Fruit fly (Drosophila melanogaster) whole organism, embryonic: ENCODE data around the gene CG32537.

ENCODE experiments used
- BtbVII ChIP-seq: fragments of 200-800 bp; sonication (Bioruptor generic); optimal IDR thresholded peaks from 3 replicates; lab custom pipeline; 2017; ENCODE audit warnings: missing biosample characterization, mild to moderate bottlenecking, missing genetic modification characterization
- CG10366 ChIP-seq: fragments of 200-800 bp; sonication (Bioruptor generic); IDR thresholded peaks from 2 replicates; pipeline ENCODE4 v1.3.6; 2022; ENCODE audit warnings: missing biosample characterization, missing genetic modification characterization
- CG10543 ChIP-seq: fragments of 200-800 bp; sonication (Bioruptor generic); optimal IDR thresholded peaks from 3 replicates; lab custom pipeline; 2017; ENCODE audit warnings: missing biosample characterization, mild to moderate bottlenecking, missing genetic modification characterization, moderate library complexity
- CG11695 ChIP-seq: fragments of 200-800 bp; sonication (Bioruptor generic); IDR thresholded peaks from 3 replicates; pipeline ENCODE4 v1.3.6; 2022; ENCODE audit warnings: missing biosample characterization, missing genetic modification characterization
- CG12299 ChIP-seq: fragments of 200-800 bp; sonication (Bioruptor generic); optimal IDR thresholded peaks from 2 replicates; lab custom pipeline; 2018; ENCODE audit warnings: missing biosample characterization, mild to moderate bottlenecking, missing genetic modification characterization
- CG14014 ChIP-seq: fragments of 200-800 bp; sonication (Bioruptor generic); IDR thresholded peaks from 2 replicates; pipeline ENCODE4 v1.3.6; 2022; ENCODE audit warnings: missing biosample characterization, missing genetic modification characterization
- CG14050 ChIP-seq: fragments of 200-800 bp; sonication (Bioruptor generic); IDR thresholded peaks from 3 replicates; pipeline ENCODE4 v1.3.6; 2022; ENCODE audit warnings: missing biosample characterization, missing genetic modification characterization
- CG14667 ChIP-seq: fragments of 200-800 bp; sonication (Bioruptor generic); IDR thresholded peaks from 2 replicates; pipeline ENCODE4 v1.3.6; 2022; ENCODE audit warnings: missing biosample characterization, missing genetic modification characterization
- CG14710 ChIP-seq: fragments of 200-800 bp; sonication (Bioruptor generic); optimal IDR thresholded peaks from 3 replicates; lab custom pipeline; 2019; ENCODE audit warnings: missing biosample characterization, mild to moderate bottlenecking, missing genetic modification characterization, moderate library complexity
- CG15011 ChIP-seq: fragments of 200-800 bp; sonication (Bioruptor generic); optimal IDR thresholded peaks from 3 replicates; lab custom pipeline; 2018; ENCODE audit warnings: missing biosample characterization, mild to moderate bottlenecking, missing genetic modification characterization
- CG18764 ChIP-seq: fragments of 200-800 bp; sonication (Bioruptor generic); optimal IDR thresholded peaks from 3 replicates; lab custom pipeline; 2016; ENCODE audit warnings: missing biosample characterization, missing genetic modification characterization
- CG32767 ChIP-seq: fragments of 200-800 bp; sonication (Bioruptor generic); IDR thresholded peaks from 2 replicates; pipeline ENCODE4 v1.3.6; 2022; ENCODE audit warnings: missing biosample characterization, missing genetic modification characterization
- CG33213 ChIP-seq: fragments of 200-800 bp; sonication (Bioruptor generic); optimal IDR thresholded peaks from 3 replicates; lab custom pipeline; 2016; ENCODE audit warnings: missing biosample characterization, missing genetic modification characterization
- CG3407 ChIP-seq: fragments of 200-800 bp; sonication (Bioruptor generic); optimal IDR thresholded peaks from 2 replicates; lab custom pipeline; 2018; ENCODE audit warnings: missing biosample characterization, mild to moderate bottlenecking, missing genetic modification characterization
- CG34224 ChIP-seq: fragments of 200-800 bp; sonication (Bioruptor generic); IDR thresholded peaks from 3 replicates; pipeline ENCODE4 v1.3.6; 2022; ENCODE audit warnings: missing biosample characterization, missing genetic modification characterization; ENCODE audit not compliant: partially characterized antibody
- CG4360 ChIP-seq: fragments of 200-800 bp; sonication (Bioruptor generic); IDR thresholded peaks from 2 replicates; pipeline ENCODE4 v1.3.6; 2022; ENCODE audit warnings: missing biosample characterization, missing genetic modification characterization
- CG43689 ChIP-seq: fragments of 200-800 bp; sonication (Bioruptor generic); IDR thresholded peaks from 2 replicates; pipeline ENCODE4 v1.3.6; 2022; ENCODE audit warnings: missing biosample characterization, missing genetic modification characterization
- CG4424 ChIP-seq: fragments of 200-800 bp; sonication (Bioruptor generic); optimal IDR thresholded peaks from 3 replicates; lab custom pipeline; 2016; ENCODE audit warnings: missing biosample characterization, missing genetic modification characterization
- CG4707 ChIP-seq: fragments of 200-800 bp; sonication (Bioruptor generic); optimal IDR thresholded peaks from 2 replicates; lab custom pipeline; 2018; ENCODE audit warnings: missing biosample characterization, mild to moderate bottlenecking, missing genetic modification characterization, moderate library complexity
- CG7271 ChIP-seq: fragments of 200-800 bp; sonication (Bioruptor generic); optimal IDR thresholded peaks from 2 replicates; lab custom pipeline; 2018; ENCODE audit warnings: missing biosample characterization, mild to moderate bottlenecking, missing genetic modification characterization, moderate library complexity
- CG8388 ChIP-seq: fragments of 200-800 bp; sonication (Bioruptor generic); optimal IDR thresholded peaks from 2 replicates; lab custom pipeline; 2019; ENCODE audit warnings: missing biosample characterization, mild to moderate bottlenecking, missing genetic modification characterization, moderate library complexity
- CG8924 ChIP-seq: fragments of 200-800 bp; optimal IDR thresholded peaks from 3 replicates; lab custom pipeline; 2019; ENCODE audit warnings: missing biosample characterization, mild to moderate bottlenecking, missing genetic modification characterization, moderate library complexity
- CG8944 ChIP-seq: fragments of 200-800 bp; sonication (Bioruptor generic); optimal IDR thresholded peaks from 3 replicates; lab custom pipeline; 2016; ENCODE audit warnings: missing biosample characterization, missing genetic modification characterization
- CHES-1-like ChIP-seq: fragments of 200-800 bp; sonication (Bioruptor generic); optimal IDR thresholded peaks from 2 replicates; lab custom pipeline; 2016; ENCODE audit warnings: missing biosample characterization, missing genetic modification characterization
- Chrac-16 ChIP-seq: fragments of 200-800 bp; sonication (Bioruptor generic); optimal IDR thresholded peaks from 3 replicates; lab custom pipeline; 2016; ENCODE audit warnings: missing biosample characterization, missing genetic modification characterization
- D ChIP-seq, 2 experiments: fragments of 200-800 bp in 1 of 2; fragments of >200 bp in 1 of 2; sonication (Bioruptor generic) in 1 of 2; optimal IDR thresholded peaks; 2 replicates in 1 of 2; 3 replicates in 1 of 2; lab custom pipeline; 2017; ENCODE audit warnings: mild to moderate bottlenecking in 1 of 2, missing biosample characterization in 1 of 2, missing genetic modification characterization in 1 of 2, missing genetic modification reagents in 1 of 2
- Dp ChIP-seq: fragments of 200-800 bp; sonication (Bioruptor generic); optimal IDR thresholded peaks from 2 replicates; lab custom pipeline; 2018; ENCODE audit warnings: missing biosample characterization, mild to moderate bottlenecking, missing genetic modification characterization, moderate library complexity
- E2f1 ChIP-seq: fragments of 200-800 bp; sonication (Bioruptor generic); IDR thresholded peaks from 2 replicates; pipeline ENCODE4 v1.3.6; 2022; ENCODE audit warnings: missing biosample characterization, missing genetic modification characterization
- Elba2 ChIP-seq: fragments of 200-800 bp; sonication (Bioruptor generic); optimal IDR thresholded peaks from 3 replicates; lab custom pipeline; 2016; ENCODE audit warnings: missing biosample characterization, missing genetic modification characterization
- Lhr ChIP-seq: fragments of 200-800 bp; sonication (Bioruptor generic); optimal IDR thresholded peaks from 3 replicates; lab custom pipeline; 2017; ENCODE audit warnings: mild to moderate bottlenecking, missing biosample characterization, missing genetic modification reagents, missing genetic modification characterization
- Poxn ChIP-seq: fragments of 200-800 bp; sonication (Bioruptor generic); IDR thresholded peaks from 2 replicates; pipeline ENCODE4 v1.3.6; 2022; ENCODE audit warnings: missing biosample characterization, missing genetic modification characterization
- Ravus ChIP-seq: fragments of 200-800 bp; sonication (Bioruptor generic); IDR thresholded peaks from 2 replicates; pipeline ENCODE4 v1.3.6; 2022; ENCODE audit warnings: missing biosample characterization, missing genetic modification characterization
- ara ChIP-seq: fragments of 200-800 bp; sonication (Bioruptor generic); IDR thresholded peaks from 2 replicates; pipeline ENCODE4 v1.3.6; 2022; ENCODE audit warnings: missing biosample characterization, missing genetic modification characterization
- ase ChIP-seq: fragments of 200-800 bp; sonication (Bioruptor generic); IDR thresholded peaks from 3 replicates; pipeline ENCODE4 v1.3.6; 2022; ENCODE audit warnings: missing biosample characterization, missing genetic modification characterization
- chm ChIP-seq: fragments of 200-800 bp; sonication (Bioruptor generic); IDR thresholded peaks from 2 replicates; pipeline ENCODE4 v1.3.6; 2022; ENCODE audit warnings: missing biosample characterization, missing genetic modification characterization
- dmrt99B ChIP-seq: fragments of 200-800 bp; sonication (Bioruptor generic); optimal IDR thresholded peaks from 2 replicates; lab custom pipeline; 2018; ENCODE audit warnings: missing biosample characterization, mild to moderate bottlenecking, missing genetic modification characterization, moderate library complexity
- eve ChIP-seq, 2 experiments: fragments of >200 bp; optimal IDR thresholded peaks; 2 replicates each; lab custom pipeline; 2017; ENCODE audit warnings: missing biosample characterization in 2 of 2, missing genetic modification characterization in 2 of 2
- fd64A ChIP-seq: fragments of 200-800 bp; sonication (Bioruptor generic); optimal IDR thresholded peaks from 3 replicates; lab custom pipeline; 2018; ENCODE audit warnings: missing biosample characterization, mild to moderate bottlenecking, missing genetic modification characterization
- gce ChIP-seq: fragments of 200-800 bp; sonication (Bioruptor generic); IDR thresholded peaks from 3 replicates; pipeline ENCODE4 v1.3.6; 2022; ENCODE audit warnings: missing biosample characterization, missing genetic modification characterization
- gcm ChIP-seq: fragments of 200-800 bp; sonication (Bioruptor generic); optimal IDR thresholded peaks from 2 replicates; lab custom pipeline; 2019; ENCODE audit warnings: missing biosample characterization, mild to moderate bottlenecking, missing genetic modification characterization, moderate library complexity
- insv ChIP-seq, 2 experiments: fragments of 200-800 bp; sonication (Bioruptor generic); optimal IDR thresholded peaks; 3 replicates each; lab custom pipeline; 2016 to 2018; ENCODE audit warnings: missing biosample characterization in 2 of 2, missing genetic modification characterization in 2 of 2
- lbe ChIP-seq: fragments of 200-800 bp; sonication (Bioruptor generic); optimal IDR thresholded peaks from 2 replicates; lab custom pipeline; 2016; ENCODE audit warnings: missing biosample characterization, mild to moderate bottlenecking, missing genetic modification characterization
- lmd ChIP-seq: fragments of 200-800 bp; sonication (Bioruptor generic); IDR thresholded peaks from 2 replicates; pipeline ENCODE4 v1.3.6; 2022; ENCODE audit warnings: missing biosample characterization, missing genetic modification characterization
- mam ChIP-seq: fragments of 200-800 bp; sonication (Bioruptor generic); optimal IDR thresholded peaks from 3 replicates; lab custom pipeline; 2016; ENCODE audit warnings: missing biosample characterization, missing genetic modification characterization
- phol ChIP-seq: fragments of 200-800 bp; sonication (Bioruptor generic); optimal IDR thresholded peaks from 3 replicates; lab custom pipeline; 2018; ENCODE audit warnings: missing biosample characterization, mild to moderate bottlenecking, missing genetic modification characterization, moderate library complexity
- ranshi ChIP-seq: fragments of 200-800 bp; sonication (Bioruptor generic); IDR thresholded peaks from 2 replicates; pipeline ENCODE4 v1.3.6; 2022; ENCODE audit warnings: missing biosample characterization, missing genetic modification characterization
- run ChIP-seq: fragments of 200-800 bp; sonication (Bioruptor generic); optimal IDR thresholded peaks from 3 replicates; lab custom pipeline; 2018; ENCODE audit warnings: missing biosample characterization, mild to moderate bottlenecking, missing genetic modification characterization
- slou ChIP-seq: fragments of 200-800 bp; sonication (Bioruptor generic); optimal IDR thresholded peaks from 3 replicates; lab custom pipeline; 2016; ENCODE audit warnings: missing biosample characterization, missing genetic modification characterization
- sug ChIP-seq: fragments of 200-800 bp; optimal IDR thresholded peaks from 2 replicates; lab custom pipeline; 2019; ENCODE audit warnings: missing biosample characterization, mild to moderate bottlenecking, missing genetic modification characterization, moderate library complexity
- tll ChIP-seq, 2 experiments: fragments of 200-800 bp in 1 of 2; fragments of >200 bp in 1 of 2; sonication (Bioruptor generic) in 1 of 2; optimal IDR thresholded peaks; 2 replicates each; lab custom pipeline; 2017 to 2019; ENCODE audit warnings: missing biosample characterization in 2 of 2, missing genetic modification characterization in 2 of 2, mild to moderate bottlenecking in 1 of 2, moderate library complexity in 1 of 2
- zen ChIP-seq: fragments of 200-800 bp; sonication (Bioruptor generic); optimal IDR thresholded peaks from 3 replicates; lab custom pipeline; 2018; ENCODE audit warnings: missing biosample characterization, mild to moderate bottlenecking, missing genetic modification characterization, moderate library complexity

CG32537 gene

dm6 chrX:19243379-19243834 lies 32.9 kb downstream of the CG32537 start, which contains the start of gene CG7889 (continued):
- no peak for TF ChIP-seq slou (GFP tag; lab: Kevin White, UChicago)
- TF ChIP-seq lbe (GFP tag; lab: Kevin White, UChicago): no peak
- TF ChIP-seq CG18764 (GFP tag; lab: Kevin White, UChicago): no peak
- no peak for TF ChIP-seq Lhr
- TF ChIP-seq chm (GFP tag; lab: Robert Waterston, UW): no peak
- no peak for TF ChIP-seq Chrac-16 (GFP tag; lab: Kevin White, UChicago)
- no peak for TF ChIP-seq CG34224 (GFP tag; lab: Robert Waterston, UW)
- no peak for TF ChIP-seq gcm
- TF ChIP-seq gce (GFP tag; lab: Robert Waterston, UW): no peak
- no peak for TF ChIP-seq CG15011
- no peak for TF ChIP-seq CG3407
- TF ChIP-seq CG4707 (GFP tag; lab: Kevin White, UChicago): no peak
- no peak for TF ChIP-seq CG8924 (tag; lab: Kevin White, UChicago)
- TF ChIP-seq CG14710 (tag; lab: Kevin White, UChicago): peak; percentile 52
- no peak for TF ChIP-seq ara (GFP tag; lab: Robert Waterston, UW)
- no peak for TF ChIP-seq CG32767 (GFP tag; lab: Robert Waterston, UW)
- TF ChIP-seq CG8944: no peak
- TF ChIP-seq D (optimal IDR thresholded peaks at IDR 0.05; lab: Kevin White, UChicago): no peak
- TF ChIP-seq D (GFP tag; optimal IDR thresholded peaks at IDR 0.05; lab: Kevin White, UChicago): no peak
- TF ChIP-seq CG43689 (GFP tag; lab: Robert Waterston, UW): no peak
- no peak for TF ChIP-seq CG10543 (GFP tag; lab: Kevin White, UChicago)
- no peak for TF ChIP-seq insv (GFP tag; optimal IDR thresholded peaks at IDR 0.05; lab: Kevin White, UChicago)
- TF ChIP-seq tll (GFP tag; optimal IDR thresholded peaks at IDR 0.05; lab: Kevin White, UChicago): no peak
- TF ChIP-seq CG8388 (GFP tag; lab: Kevin White, UChicago): no peak
- TF ChIP-seq phol: peak; percentile 40
- no peak for TF ChIP-seq mam
- TF ChIP-seq CG10366 (GFP tag; lab: Robert Waterston, UW): peak; percentile 15; the same call in 1 of the 2 replicates
- TF ChIP-seq CG14050 (GFP tag; lab: Robert Waterston, UW): no peak
- TF ChIP-seq CG7271: no peak
- no peak for TF ChIP-seq eve (GFP tag; optimal IDR thresholded peaks at IDR 0.05; lab: Kevin White, UChicago)
- TF ChIP-seq CG14014 (GFP tag; lab: Robert Waterston, UW): peak; percentile 26; the same call in 1 of the 2 replicates
- no peak for TF ChIP-seq CG33213 (GFP tag; lab: Kevin White, UChicago)
- no peak for TF ChIP-seq CG14667 (GFP tag; lab: Robert Waterston, UW)
- no peak for TF ChIP-seq Ravus
- no peak for TF ChIP-seq Poxn
- TF ChIP-seq sug (tag; lab: Kevin White, UChicago): no peak
- TF ChIP-seq run (tag; lab: Kevin White, UChicago): no peak
- peak; percentile 17; the same call in 1 of the 2 replicates for TF ChIP-seq lmd
- no peak for TF ChIP-seq CHES-1-like (GFP tag; lab: Kevin White, UChicago)
- TF ChIP-seq CG12299: no peak
- TF ChIP-seq Elba2 (GFP tag; lab: Kevin White, UChicago): no peak
- TF ChIP-seq Dp (GFP tag; lab: Kevin White, UChicago): no peak
- TF ChIP-seq ranshi (GFP tag; lab: Robert Waterston, UW): no peak
- peak; percentile 58 for TF ChIP-seq CG4424 (GFP tag; lab: Kevin White, UChicago)
- no peak for TF ChIP-seq ase
- TF ChIP-seq fd64A (GFP tag; lab: Kevin White, UChicago): no peak
- 0 out of 3 replicates have a peak, but pooled peaks have one; percentile 29 for TF ChIP-seq CG11695 (GFP tag; lab: Robert Waterston, UW)
- peak; percentile 30 for TF ChIP-seq BtbVII
- 0 out of 2 replicates have a peak, but pooled peaks have one; percentile 18 for TF ChIP-seq E2f1 (GFP tag; lab: Robert Waterston, UW)
- peak; percentile 13 for TF ChIP-seq zen
- no peak for TF ChIP-seq dmrt99B
- no peak for TF ChIP-seq CG4360 (GFP tag; lab: Robert Waterston, UW)
